1 fruit fly cellular context compared by ENCODE assay signal in the genomic region with DNA sequence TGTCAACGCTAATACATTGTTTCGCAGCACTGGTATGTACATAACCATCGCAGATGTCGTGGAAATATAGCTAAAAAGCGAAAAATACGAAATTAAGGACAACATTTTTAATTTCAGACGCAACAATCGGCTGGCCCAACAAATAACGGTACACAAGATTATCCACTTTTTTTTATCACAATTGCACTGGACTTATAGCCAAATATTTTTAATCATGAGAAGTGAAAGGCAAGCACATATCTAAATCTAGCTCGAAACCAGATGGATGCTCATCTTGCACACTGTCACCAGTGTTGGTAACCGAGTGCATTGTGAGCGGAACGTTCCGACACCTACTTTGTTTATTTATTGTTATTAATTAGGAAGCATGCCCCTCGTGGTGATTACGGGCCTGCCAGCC.
TF ChIP-seq lines count a peak whose summit lies in the region.

A gene (minus strand): TSS at position 21 of the 400 bp plus-strand sequence.
A gene (plus strand): TSS at position 288 of the 400 bp plus-strand sequence.

TF ChIP-seq in whole organism, embryonic, 481 proteins besides CTCF, POLR2A, EP300 and RAD21 (continued from another document):
- TF ChIP-seq CG11093 (GFP tag; IDR thresholded peaks at IDR 0.05; lab: Robert Waterston, UW) = peak; percentile 62; the same call in 1 of the 3 replicates
- TF ChIP-seq lola (GFP tag; optimal IDR thresholded peaks at IDR 0.05; lab: Kevin White, UChicago) = peak in 1 of 3 experiments; percentile 67
- no peak for TF ChIP-seq aop (GFP tag; IDR thresholded peaks at IDR 0.05; lab: Robert Waterston, UW)
- TF ChIP-seq Poxn (GFP tag; IDR thresholded peaks at IDR 0.05; lab: Robert Waterston, UW) = 0 out of 2 replicates have a peak, but pooled peaks have one; percentile 28
- peak; percentile 58 for TF ChIP-seq CG8765 (GFP tag; IDR thresholded peaks at IDR 0.05; lab: Robert Waterston, UW)
- TF ChIP-seq CrebB (tag; optimal IDR thresholded peaks at IDR 0.05; lab: Kevin White, UChicago) = peak; percentile 44
- peak; percentile 70 for TF ChIP-seq lab (GFP tag; optimal IDR thresholded peaks at IDR 0.05; lab: Kevin White, UChicago)
- peak; percentile 50 for TF ChIP-seq CG17359 (tag; optimal IDR thresholded peaks at IDR 0.05; lab: Kevin White, UChicago)
